Fruit fly (Drosophila melanogaster) whole organism, embryonic: Measurements from ENCODE around the gene CG9391.

ENCODE experiments used
- C15 ChIP-seq: fragments of 200-800 bp; sonication (Bioruptor generic); IDR thresholded peaks from 3 replicates; pipeline ENCODE4 v1.3.6; 2022; ENCODE audit warnings: missing biosample characterization, missing genetic modification characterization
- CG10979 ChIP-seq: fragments of 200-800 bp; sonication (Bioruptor generic); optimal IDR thresholded peaks from 2 replicates; lab custom pipeline; 2018; ENCODE audit warnings: missing biosample characterization, mild to moderate bottlenecking, missing genetic modification characterization, moderate library complexity
- CG12391 ChIP-seq: fragments of 200-800 bp; sonication (Bioruptor generic); optimal IDR thresholded peaks from 3 replicates; lab custom pipeline; 2018; ENCODE audit warnings: missing biosample characterization, mild to moderate bottlenecking, missing genetic modification characterization, moderate library complexity
- CG12769 ChIP-seq: fragments of 200-800 bp; sonication (Bioruptor generic); optimal IDR thresholded peaks from 2 replicates; lab custom pipeline; 2019; ENCODE audit warnings: missing biosample characterization, mild to moderate bottlenecking, missing genetic modification characterization, moderate library complexity
- CG13424 ChIP-seq: fragments of 200-800 bp; sonication (Bioruptor generic); optimal IDR thresholded peaks from 2 replicates; lab custom pipeline; 2019; ENCODE audit warnings: missing biosample characterization, mild to moderate bottlenecking, missing genetic modification characterization, moderate library complexity
- CG14050 ChIP-seq: fragments of 200-800 bp; sonication (Bioruptor generic); IDR thresholded peaks from 3 replicates; pipeline ENCODE4 v1.3.6; 2022; ENCODE audit warnings: missing biosample characterization, missing genetic modification characterization
- CG1602 ChIP-seq: fragments of 200-800 bp; sonication (Bioruptor generic); optimal IDR thresholded peaks from 3 replicates; lab custom pipeline; 2016; ENCODE audit warnings: missing biosample characterization, missing genetic modification characterization
- CG16863 ChIP-seq: fragments of 200-800 bp; sonication (Bioruptor generic); optimal IDR thresholded peaks from 3 replicates; lab custom pipeline; 2016; ENCODE audit warnings: missing biosample characterization, missing genetic modification characterization
- CG17359 ChIP-seq: fragments of 200-800 bp; sonication (Bioruptor generic); optimal IDR thresholded peaks from 3 replicates; lab custom pipeline; 2018; ENCODE audit warnings: missing biosample characterization, mild to moderate bottlenecking, missing genetic modification characterization, moderate library complexity
- CG18619 ChIP-seq: fragments of 200-800 bp; sonication (Bioruptor generic); optimal IDR thresholded peaks from 3 replicates; lab custom pipeline; 2017; ENCODE audit warnings: missing biosample characterization, mild to moderate bottlenecking, missing genetic modification characterization
- CG2199 ChIP-seq: fragments of 200-800 bp; sonication (Bioruptor generic); IDR thresholded peaks from 3 replicates; pipeline ENCODE4 v1.3.6; 2022; ENCODE audit warnings: missing biosample characterization, missing genetic modification characterization
- CG2678 ChIP-seq: fragments of 200-800 bp; sonication (Bioruptor generic); optimal IDR thresholded peaks from 3 replicates; lab custom pipeline; 2019; ENCODE audit warnings: missing biosample characterization, mild to moderate bottlenecking, missing genetic modification characterization, moderate library complexity
- CG30020 ChIP-seq: fragments of 200-800 bp; optimal IDR thresholded peaks from 2 replicates; lab custom pipeline; 2019; ENCODE audit warnings: missing biosample characterization, mild to moderate bottlenecking, missing genetic modification characterization, moderate library complexity
- CG3407 ChIP-seq: fragments of 200-800 bp; sonication (Bioruptor generic); optimal IDR thresholded peaks from 2 replicates; lab custom pipeline; 2018; ENCODE audit warnings: missing biosample characterization, mild to moderate bottlenecking, missing genetic modification characterization
- CG3726 ChIP-seq: fragments of 200-800 bp; sonication (Bioruptor generic); IDR thresholded peaks from 3 replicates; pipeline ENCODE4, ENCODE4 v1.3.6; 2022; ENCODE audit warnings: missing biosample characterization, missing genetic modification characterization
- CG4424 ChIP-seq: fragments of 200-800 bp; sonication (Bioruptor generic); optimal IDR thresholded peaks from 3 replicates; lab custom pipeline; 2016; ENCODE audit warnings: missing biosample characterization, missing genetic modification characterization
- CG6689 ChIP-seq: fragments of 200-800 bp; sonication (Bioruptor generic); IDR thresholded peaks from 2 replicates; pipeline ENCODE4 v1.3.6; 2022; ENCODE audit warnings: missing biosample characterization, missing genetic modification characterization
- CG9727 ChIP-seq: fragments of 200-800 bp; sonication (Bioruptor generic); optimal IDR thresholded peaks from 3 replicates; lab custom pipeline; 2017; ENCODE audit warnings: missing biosample characterization, mild to moderate bottlenecking, missing genetic modification characterization
- CG9932 ChIP-seq: fragments of 200-800 bp; sonication (Bioruptor generic); IDR thresholded peaks from 2 replicates; pipeline ENCODE4 v1.3.6; 2022; ENCODE audit warnings: missing biosample characterization, missing genetic modification characterization
- CkIIα-i1 ChIP-seq: fragments of 200-800 bp; sonication (Bioruptor generic); IDR thresholded peaks from 2 replicates; pipeline ENCODE4 v1.3.6; 2022; ENCODE audit warnings: missing biosample characterization, missing genetic modification characterization
- Dfd ChIP-seq, 2 experiments: fragments of >200 bp; optimal IDR thresholded peaks; 2 replicates each; lab custom pipeline; 2017; ENCODE audit warnings: missing biosample characterization in 2 of 2, missing genetic modification characterization in 2 of 2
- Dip3 ChIP-seq: fragments of 200-800 bp; sonication (Bioruptor generic); optimal IDR thresholded peaks from 3 replicates; lab custom pipeline; 2016; ENCODE audit warnings: missing biosample characterization, missing genetic modification characterization
- Dref ChIP-seq: fragments of 200-800 bp; sonication (Bioruptor generic); IDR thresholded peaks from 2 replicates; pipeline ENCODE4 v1.3.6; 2022; ENCODE audit warnings: missing biosample characterization, missing genetic modification characterization
- Eip74EF ChIP-seq, 2 experiments: fragments of 200-800 bp in 1 of 2; fragments of >200 bp in 1 of 2; sonication (Bioruptor generic) in 1 of 2; optimal IDR thresholded peaks; 2 replicates each; lab custom pipeline; 2017 to 2019; ENCODE audit warnings: missing biosample characterization in 2 of 2, missing genetic modification characterization in 2 of 2, mild to moderate bottlenecking in 1 of 2, moderate library complexity in 1 of 2
- Ets65A ChIP-seq: fragments of 200-800 bp; sonication (Bioruptor generic); peaks from one replicate; lab custom pipeline; 2016; ENCODE audit warnings: missing biosample characterization, missing genetic modification characterization
- Gsc ChIP-seq: fragments of 200-800 bp; sonication (Bioruptor generic); IDR thresholded peaks from 2 replicates; pipeline ENCODE4 v1.3.6; 2022; ENCODE audit warnings: missing biosample characterization, missing genetic modification characterization
- HLH3B ChIP-seq: fragments of 200-800 bp; sonication (Bioruptor generic); IDR thresholded peaks from 2 replicates; pipeline ENCODE4 v1.3.6; 2022; ENCODE audit warnings: missing biosample characterization, missing genetic modification characterization
- HLH54F ChIP-seq: fragments of 200-800 bp; sonication (Bioruptor generic); optimal IDR thresholded peaks from 3 replicates; lab custom pipeline; 2016; ENCODE audit warnings: missing biosample characterization, missing genetic modification characterization
- NfI ChIP-seq: fragments of 200-800 bp; sonication (Bioruptor generic); optimal IDR thresholded peaks from 3 replicates; lab custom pipeline; 2018; ENCODE audit warnings: missing biosample characterization, mild to moderate bottlenecking, missing genetic modification characterization, moderate library complexity
- Ravus ChIP-seq: fragments of 200-800 bp; sonication (Bioruptor generic); IDR thresholded peaks from 2 replicates; pipeline ENCODE4 v1.3.6; 2022; ENCODE audit warnings: missing biosample characterization, missing genetic modification characterization
- ash1 ChIP-seq: fragments of 200-800 bp; sonication (Bioruptor generic); optimal IDR thresholded peaks from 2 replicates; lab custom pipeline; 2018; ENCODE audit warnings: missing biosample characterization, mild to moderate bottlenecking, missing genetic modification characterization
- bowl ChIP-seq: fragments of 200-800 bp; sonication (Bioruptor generic); IDR thresholded peaks from 2 replicates; pipeline ENCODE4 v1.3.6; 2022; ENCODE audit warnings: missing biosample characterization, missing genetic modification characterization
- cato ChIP-seq: fragments of 200-800 bp; sonication (Bioruptor generic); optimal IDR thresholded peaks from 2 replicates; lab custom pipeline; 2016; ENCODE audit warnings: missing biosample characterization, missing genetic modification characterization, borderline replicate concordance
- chif ChIP-seq, 2 experiments: fragments of 200-800 bp; sonication (Bioruptor generic); optimal IDR thresholded peaks; 3 replicates each; lab custom pipeline; 2016; ENCODE audit warnings: missing biosample characterization in 2 of 2, missing genetic modification characterization in 2 of 2
- crp ChIP-seq, 2 experiments: fragments of 200-800 bp; sonication (Bioruptor generic); optimal IDR thresholded peaks; 2 replicates in 1 of 2; 3 replicates in 1 of 2; lab custom pipeline; 2017; ENCODE audit warnings: missing biosample characterization in 2 of 2, missing genetic modification characterization in 2 of 2, mild to moderate bottlenecking in 1 of 2, moderate library complexity in 1 of 2
- cwo ChIP-seq: fragments of 200-800 bp; sonication (Bioruptor generic); optimal IDR thresholded peaks from 3 replicates; lab custom pipeline; 2017; ENCODE audit warnings: missing biosample characterization, missing genetic modification characterization, mild to moderate bottlenecking, moderate library complexity, missing genetic modification reagents
- dati ChIP-seq: fragments of 200-800 bp; sonication (Bioruptor generic); IDR thresholded peaks from 2 replicates; pipeline ENCODE4 v1.3.6; 2022; ENCODE audit warnings: missing biosample characterization, missing genetic modification characterization
- dmrt99B ChIP-seq: fragments of 200-800 bp; sonication (Bioruptor generic); optimal IDR thresholded peaks from 2 replicates; lab custom pipeline; 2018; ENCODE audit warnings: missing biosample characterization, mild to moderate bottlenecking, missing genetic modification characterization, moderate library complexity
- fd96Cb ChIP-seq: fragments of 200-800 bp; sonication (Bioruptor generic); optimal IDR thresholded peaks from 2 replicates; lab custom pipeline; 2018; ENCODE audit warnings: missing biosample characterization, mild to moderate bottlenecking, missing genetic modification characterization, moderate library complexity
- insv ChIP-seq, 2 experiments: fragments of 200-800 bp; sonication (Bioruptor generic); optimal IDR thresholded peaks; 3 replicates each; lab custom pipeline; 2016 to 2018; ENCODE audit warnings: missing biosample characterization in 2 of 2, missing genetic modification characterization in 2 of 2
- jigr1 ChIP-seq: fragments of 200-800 bp; sonication (Bioruptor generic); IDR thresholded peaks from 3 replicates; pipeline ENCODE4 v1.3.6; 2022; ENCODE audit warnings: missing biosample characterization, missing genetic modification characterization
- jumu ChIP-seq: fragments of 200-800 bp; sonication (Bioruptor generic); optimal IDR thresholded peaks from 3 replicates; lab custom pipeline; 2016; ENCODE audit warnings: missing biosample characterization, missing genetic modification characterization
- klu ChIP-seq: fragments of 200-800 bp; sonication (Bioruptor generic); IDR thresholded peaks from 2 replicates; pipeline ENCODE4 v1.3.6; 2022; ENCODE audit warnings: missing biosample characterization, missing genetic modification characterization
- maf-S ChIP-seq: fragments of 200-800 bp; sonication (Bioruptor generic); optimal IDR thresholded peaks from 2 replicates; lab custom pipeline; 2016; ENCODE audit warnings: missing biosample characterization, missing genetic modification characterization
- mirr ChIP-seq: fragments of 200-800 bp; sonication (Bioruptor generic); optimal IDR thresholded peaks from 3 replicates; lab custom pipeline; 2018; ENCODE audit warnings: missing biosample characterization, mild to moderate bottlenecking, missing genetic modification characterization
- onecut ChIP-seq: fragments of 200-800 bp; sonication (Bioruptor generic); IDR thresholded peaks from 2 replicates; pipeline ENCODE4 v1.3.6; 2022; ENCODE audit warnings: missing biosample characterization, missing genetic modification characterization
- peb ChIP-seq: fragments of 200-800 bp; sonication (Bioruptor generic); IDR thresholded peaks from 2 replicates; pipeline ENCODE4 v1.3.6; 2022; ENCODE audit warnings: missing biosample characterization, missing genetic modification characterization
- sima ChIP-seq: fragments of 200-800 bp; sonication (Bioruptor generic); optimal IDR thresholded peaks from 2 replicates; lab custom pipeline; 2016; ENCODE audit warnings: missing biosample characterization, missing genetic modification characterization
- so ChIP-seq: fragments of 200-800 bp; sonication (Bioruptor generic); IDR thresholded peaks from 3 replicates; pipeline ENCODE4 v1.3.6; 2022; ENCODE audit warnings: missing biosample characterization, missing genetic modification characterization

CG9391 gene

dm6 chr3L:21285639-21286338 is 17.7 kb upstream of the CG9391 start, which contains the start of the genes CG12974 and pzg (continued):
- TF ChIP-seq cwo, result no peak
- no peak for TF ChIP-seq C15
- peak; percentile 83 for TF ChIP-seq onecut (GFP tag; lab: Robert Waterston, UW)
- peak; percentile 40; the same call in 1 of the 2 replicates for TF ChIP-seq dati (GFP tag; lab: Robert Waterston, UW)
- TF ChIP-seq maf-S (GFP tag; lab: Kevin White, UChicago), result peak; percentile 69
- peak; percentile 82 for TF ChIP-seq CG18619 (GFP tag; lab: Kevin White, UChicago)
- peak; percentile 59 for TF ChIP-seq CG3407 (GFP tag; lab: Kevin White, UChicago)
- TF ChIP-seq HLH54F (GFP tag; lab: Kevin White, UChicago), result peak; percentile 85
- no peak for TF ChIP-seq Dfd (GFP tag; optimal IDR thresholded peaks at IDR 0.05; lab: Kevin White, UChicago)
- TF ChIP-seq ash1 (GFP tag; lab: Kevin White, UChicago), result no peak
- TF ChIP-seq sima (GFP tag; lab: Kevin White, UChicago), result no peak
- TF ChIP-seq CG17359, result peak; percentile 54
- peak in 1 of 2 experiments; percentile 5 for TF ChIP-seq Eip74EF (GFP tag; optimal IDR thresholded peaks at IDR 0.05; lab: Kevin White, UChicago)
- no peak for TF ChIP-seq CkIIα-i1 (GFP tag; lab: Robert Waterston, UW)
- TF ChIP-seq insv (GFP tag; optimal IDR thresholded peaks at IDR 0.05; lab: Kevin White, UChicago), result peak in 1 of 2 experiments; percentile 42
- TF ChIP-seq jumu (GFP tag; lab: Kevin White, UChicago), result peak; percentile 68
- TF ChIP-seq NfI (GFP tag; lab: Kevin White, UChicago), result peak; percentile 80
- TF ChIP-seq CG2678 (tag; lab: Kevin White, UChicago), result peak; percentile 70
- peak in 1 of 2 experiments; percentile 64 for TF ChIP-seq crp (GFP tag; optimal IDR thresholded peaks at IDR 0.05; lab: Kevin White, UChicago)
- peak; percentile 10; the same call in 1 of the 2 replicates for TF ChIP-seq Ravus
- TF ChIP-seq CG4424, result peak; percentile 83
- TF ChIP-seq CG6689, result peak; percentile 59
- TF ChIP-seq CG9727 (GFP tag; lab: Kevin White, UChicago), result peak; percentile 92
- peak; percentile 40 for TF ChIP-seq Dref (GFP tag; lab: Robert Waterston, UW)
- peak; percentile 83 for TF ChIP-seq CG1602 (GFP tag; lab: Kevin White, UChicago)
- peak; percentile 87 for TF ChIP-seq HLH3B (GFP tag; lab: Robert Waterston, UW)
- TF ChIP-seq Ets65A (GFP tag; lab: Kevin White, UChicago), result peak; percentile 99
- peak; percentile 78 for TF ChIP-seq peb (GFP tag; lab: Robert Waterston, UW)
- peak; percentile 61 for TF ChIP-seq CG12769 (tag; lab: Kevin White, UChicago)
- peak; percentile 71 to 84 for TF ChIP-seq chif (GFP tag; optimal IDR thresholded peaks at IDR 0.05; lab: Kevin White, UChicago)
- peak; percentile 93 for TF ChIP-seq CG10979 (tag; lab: Kevin White, UChicago)
- TF ChIP-seq CG16863 (GFP tag; lab: Kevin White, UChicago), result peak; percentile 62
- TF ChIP-seq CG12391 (tag; lab: Kevin White, UChicago), result peak; percentile 86
- TF ChIP-seq CG13424 (tag; lab: Kevin White, UChicago), result peak; percentile 96
- peak; percentile 56 for TF ChIP-seq CG14050
- TF ChIP-seq Gsc, result peak; percentile 81
- peak; percentile 82 for TF ChIP-seq klu (GFP tag; lab: Robert Waterston, UW)
- no peak for TF ChIP-seq mirr (GFP tag; lab: Kevin White, UChicago)
- TF ChIP-seq CG3726 (GFP tag; lab: Robert Waterston, UW), result peak; percentile 61; the same call in 1 of the 3 replicates
- TF ChIP-seq fd96Cb (tag; lab: Kevin White, UChicago), result peak; percentile 73
- TF ChIP-seq cato (GFP tag; lab: Kevin White, UChicago), result peak; percentile 49
- TF ChIP-seq dmrt99B (tag; lab: Kevin White, UChicago), result no peak
- 0 out of 3 replicates have a peak, but pooled peaks have one; percentile 38 for TF ChIP-seq CG2199 (GFP tag; lab: Robert Waterston, UW)
- TF ChIP-seq jigr1 (GFP tag; lab: Robert Waterston, UW), result peak; percentile 64; the same call in 1 of the 3 replicates
- peak; percentile 80 for TF ChIP-seq CG30020
- TF ChIP-seq so (GFP tag; lab: Robert Waterston, UW), result peak; percentile 69; the same call in 1 of the 3 replicates
- TF ChIP-seq bowl, result no peak
- TF ChIP-seq Dip3 (GFP tag; lab: Kevin White, UChicago), result peak; percentile 80
- TF ChIP-seq CG9932, result peak; percentile 91
